Worm (Caenorhabditis elegans): ENCODE results near the gene aqp-12.

- TF ChIP-seq fkh-10 (GFP tag; optimal IDR thresholded peaks at IDR 0.05) (no peak), madf-2 (tag; optimal IDR thresholded peaks at IDR 0.05) (no peak), ceh-30 (tag; optimal IDR thresholded peaks at IDR 0.05) (no peak), syd-9 (tag; optimal IDR thresholded peaks at IDR 0.05) (no peak), pros-1 (tag; optimal IDR thresholded peaks at IDR 0.05) (no peak), pqm-1 (tag; optimal IDR thresholded peaks at IDR 0.05) (no peak), tbx-7 (tag; optimal IDR thresholded peaks at IDR 0.05) (no peak), ets-4 (tag; optimal IDR thresholded peaks at IDR 0.05) (no peak), lin-11 (tag; optimal IDR thresholded peaks at IDR 0.05) (no peak), pat-9 (tag; optimal IDR thresholded peaks at IDR 0.05) (no peak), hlh-13 (GFP tag; optimal IDR thresholded peaks at IDR 0.05) (no peak)
Measured at ce11 chrII:12224916-12225406, 21.9 kb downstream of the aqp-12 start, which contains the start of the genes pqn-87 and rsr-2.
